Worm (Caenorhabditis elegans) whole organism, L2 larva: ENCODE data around the gene serp-1.1.
A peak's percentile ranks its signal among the peaks of the same experiment; 100 is the strongest.

Source experiments
- mbf-1 ChIP-seq: sonication (generic microtip); optimal IDR thresholded peaks from 2 replicates; lab custom pipeline; 2017; ENCODE audit warnings: missing biosample characterization, missing genetic modification characterization
- mdl-1 ChIP-seq, 2 experiments: fragments of 150-350 bp in 1 of 2; sonication (generic microtip) in 1 of 2; optimal IDR thresholded peaks; 2 replicates each; lab custom pipeline; 2017; ENCODE audit warnings: missing biosample characterization in 2 of 2, missing genetic modification characterization in 2 of 2
- nhr-12 ChIP-seq: fragments of 150-350 bp; optimal IDR thresholded peaks from 2 replicates; lab custom pipeline; 2014; ENCODE audit warnings: missing biosample characterization, missing genetic modification characterization
- nhr-23 ChIP-seq: fragments of 150-350 bp; optimal IDR thresholded peaks from 2 replicates; lab custom pipeline; 2014; ENCODE audit warnings: missing biosample characterization, missing genetic modification reagents, missing genetic modification characterization
- nhr-237 ChIP-seq: fragments of 150-350 bp; optimal IDR thresholded peaks from 2 replicates; lab custom pipeline; 2014; ENCODE audit warnings: missing biosample characterization, missing genetic modification characterization
- peb-1 ChIP-seq: fragments of 150-350 bp; optimal IDR thresholded peaks from 2 replicates; lab custom pipeline; 2014; ENCODE audit warnings: missing biosample characterization, missing genetic modification characterization
- snpc-4 ChIP-seq: fragments of 150-350 bp; optimal IDR thresholded peaks from 2 replicates; lab custom pipeline; 2014; ENCODE audit warnings: missing biosample characterization, missing genetic modification characterization
- unc-39 ChIP-seq: fragments of 150-350 bp; optimal IDR thresholded peaks from 2 replicates; lab custom pipeline; 2014; ENCODE audit warnings: missing biosample characterization, missing genetic modification characterization
- unc-62 ChIP-seq: fragments of 150-350 bp; optimal IDR thresholded peaks from 2 replicates; lab custom pipeline; 2014; ENCODE audit warnings: missing biosample characterization, missing genetic modification reagents, missing genetic modification characterization
- ztf-11 ChIP-seq: sonication (generic microtip); optimal IDR thresholded peaks from 2 replicates; lab custom pipeline; 2017; ENCODE audit warnings: missing biosample characterization, missing genetic modification characterization

DNA sequence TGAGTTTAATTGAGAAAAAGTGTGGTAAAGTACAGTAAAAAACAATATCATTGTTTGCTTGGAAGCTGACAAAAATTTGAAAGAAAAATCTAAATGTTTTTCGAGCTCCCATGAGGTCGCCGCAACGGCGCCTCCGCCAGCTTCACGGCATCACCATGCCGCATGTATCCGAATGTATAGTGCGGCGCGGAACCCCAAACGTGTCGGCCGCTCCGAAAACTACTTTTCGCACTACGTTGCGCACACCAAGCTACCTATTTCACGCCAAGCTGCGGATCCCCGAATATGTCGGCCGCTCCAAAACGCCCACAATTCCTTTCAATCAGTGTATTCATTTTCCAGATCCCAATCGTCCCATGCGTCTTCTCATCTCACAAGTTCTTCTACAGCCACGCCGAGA lies 9.6 kb downstream of the serp-1.1 start:
- no peak for TF ChIP-seq peb-1
- TF ChIP-seq nhr-12 (tag; lab: Kevin White, UChicago) = no peak
- peak; percentile 47 for TF ChIP-seq snpc-4
- no peak for TF ChIP-seq ztf-11 (tag; lab: Kevin White, UChicago)
- TF ChIP-seq unc-62 (GFP tag; lab: Kevin White, UChicago) = no peak
- TF ChIP-seq mdl-1 (tag; optimal IDR thresholded peaks at IDR 0.05; lab: Kevin White, UChicago) = no peak
- TF ChIP-seq nhr-23 (tag; lab: Kevin White, UChicago) = no peak
- no peak for TF ChIP-seq unc-39
- no peak for TF ChIP-seq nhr-237 (tag; lab: Kevin White, UChicago)
- TF ChIP-seq mbf-1 (tag; lab: Kevin White, UChicago) = no peak
